Worm (Caenorhabditis elegans): ENCODE results near the gene spp-10.

Gene spp-10

DNA sequence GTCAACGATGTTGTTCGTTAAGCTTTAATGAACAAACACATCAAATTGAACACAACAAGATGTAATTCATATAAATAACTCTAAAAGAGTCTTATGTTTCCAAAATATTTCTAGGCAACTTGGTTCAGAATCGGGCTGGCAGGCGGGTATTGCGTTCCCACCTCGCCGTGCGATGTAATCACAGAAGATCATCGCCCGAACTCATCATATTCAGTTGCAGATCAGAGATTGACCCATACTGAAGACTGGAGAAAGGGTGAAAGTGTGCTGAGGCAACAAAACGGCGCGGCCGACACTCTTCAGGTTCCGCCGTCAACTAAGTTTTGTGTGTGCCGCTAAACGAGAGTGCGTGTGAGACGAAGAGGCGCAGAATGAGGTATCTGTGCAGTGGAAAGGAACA is 48.5 kb upstream of the spp-10 start (continued):
- TF ChIP-seq mdl-1 (tag; optimal IDR thresholded peaks at IDR 0.05) (peak; percentile 11 to 25), madf-5 (GFP tag; IDR thresholded peaks at IDR 0.05) (0 out of 4 replicates have a peak, but pooled peaks of 1 of the 2 experiments have one; percentile 31), nhr-111 (GFP tag; optimal IDR thresholded peaks at IDR 0.05) (no peak), cey-2 (tag; optimal IDR thresholded peaks at IDR 0.05; ENCODE audit: borderline replicate concordance, insufficient read depth) (no peak), F49E8.2 (tag; optimal IDR thresholded peaks at IDR 0.05; ENCODE audit: borderline replicate concordance) (peak; percentile 96), unc-39 (tag; optimal IDR thresholded peaks at IDR 0.05) (no peak)

DNA sequence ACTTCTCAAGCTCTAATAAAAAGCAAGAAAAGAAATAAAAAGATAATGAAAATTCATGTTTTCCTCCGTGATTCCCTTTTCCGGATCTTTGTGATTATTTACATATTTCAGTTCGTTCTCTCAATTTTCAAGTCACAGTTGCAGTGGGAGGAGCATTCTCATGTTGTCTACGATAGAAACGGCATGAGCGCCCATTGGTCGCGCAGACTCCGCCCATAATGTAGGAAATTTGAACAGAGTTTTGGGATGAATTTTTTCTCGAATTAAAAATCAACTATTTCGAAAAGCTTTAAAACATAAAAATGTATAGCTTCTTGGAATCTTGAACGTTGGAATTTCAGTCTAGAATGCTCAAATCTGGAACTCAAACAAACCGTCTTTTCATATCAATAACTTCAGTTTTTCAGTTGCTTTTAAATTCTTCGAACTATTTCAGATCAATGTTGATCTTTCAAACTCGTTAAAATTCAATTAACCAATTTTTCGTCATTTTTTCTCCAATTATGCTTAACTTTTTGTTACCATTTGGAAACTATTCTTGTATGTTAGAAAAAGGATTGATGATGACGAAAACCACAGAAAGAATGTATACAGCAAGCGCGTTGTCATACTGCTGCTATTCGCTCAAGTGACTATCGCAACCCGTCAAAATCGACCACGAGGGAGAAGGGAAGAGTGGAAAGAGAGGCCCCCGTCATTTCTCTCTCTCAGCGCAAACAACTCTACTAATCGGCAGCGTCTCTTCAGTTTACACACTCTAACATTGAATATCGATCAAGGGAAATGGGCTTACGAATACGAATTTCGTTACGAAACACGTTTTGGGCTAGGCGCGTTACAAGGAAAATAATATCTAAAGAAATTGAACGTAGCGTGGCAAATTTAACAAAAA is 45.2 kb upstream of the spp-10 start:
- TF ChIP-seq ZK337.2 (GFP tag; IDR thresholded peaks at IDR 0.05): no peak
- no peak for TF ChIP-seq ztf-11 (tag; optimal IDR thresholded peaks at IDR 0.05)
- peak; percentile 29; the same call in 1 of the 2 replicates for TF ChIP-seq madf-9 (GFP tag; conservative IDR thresholded peaks at IDR 0.05)
- TF ChIP-seq lin-29 (GFP tag; IDR thresholded peaks at IDR 0.05): no peak
- peak; percentile 65 for TF ChIP-seq php-3 (GFP tag; IDR thresholded peaks at IDR 0.05)
- TF ChIP-seq madf-5 (GFP tag; IDR thresholded peaks at IDR 0.05): 0 out of 4 replicates have a peak, but pooled peaks of 1 of the 2 experiments have one; percentile 18
- peak; percentile 24 for TF ChIP-seq nhr-102 (tag; optimal IDR thresholded peaks at IDR 0.05)
- TF ChIP-seq F26F4.8 (GFP tag; conservative IDR thresholded peaks at IDR 0.05): no peak
- peak; percentile 81 for TF ChIP-seq ceh-28 (tag; optimal IDR thresholded peaks at IDR 0.05)
- TF ChIP-seq lin-38 (GFP tag; IDR thresholded peaks at IDR 0.05): peak; percentile 53
- peak; percentile 49 for TF ChIP-seq duxl-1 (tag; optimal IDR thresholded peaks at IDR 0.05; ENCODE audit: poor library complexity)
- TF ChIP-seq spr-3 (GFP tag; optimal IDR thresholded peaks at IDR 0.05): peak; percentile 42
- no peak for TF ChIP-seq nhr-48 (tag; optimal IDR thresholded peaks at IDR 0.05)
- TF ChIP-seq lin-15B (tag; optimal IDR thresholded peaks at IDR 0.05): peak; percentile 2
- peak; percentile 61 for TF ChIP-seq dve-1 (tag; optimal IDR thresholded peaks at IDR 0.05; ENCODE audit: insufficient read depth)
- TF ChIP-seq snpc-4 (tag; optimal IDR thresholded peaks at IDR 0.05): peak; percentile 45
- TF ChIP-seq mdl-1 (tag; optimal IDR thresholded peaks at IDR 0.05): peak; percentile 61 to 91
- peak; percentile 71; the same call in 1 of the 2 replicates for TF ChIP-seq D1046.2 (GFP tag; IDR thresholded peaks at IDR 0.05)
- peak; percentile 83 for TF ChIP-seq mes-2 (tag; optimal IDR thresholded peaks at IDR 0.05; ENCODE audit: poor library complexity, severe bottlenecking)
- TF ChIP-seq pqm-1 (tag; optimal IDR thresholded peaks at IDR 0.05): no peak
- TF ChIP-seq dmd-8 (GFP tag; IDR thresholded peaks at IDR 0.05): peak; percentile 73
- no peak for TF ChIP-seq ceh-32 (tag; optimal IDR thresholded peaks at IDR 0.05; ENCODE audit: poor library complexity)
- peak; percentile 58 for TF ChIP-seq mep-1 (tag; optimal IDR thresholded peaks at IDR 0.05)
- peak in 1 of 2 experiments; percentile 93 for TF ChIP-seq unc-62 (GFP tag; optimal IDR thresholded peaks at IDR 0.05 in 1 of 2)
- peak; percentile 15 for TF ChIP-seq unc-62 (tag; optimal IDR thresholded peaks at IDR 0.05)
- TF ChIP-seq T20F7.1 (GFP tag; optimal IDR thresholded peaks at IDR 0.05): peak; percentile 45
- peak; percentile 60 for TF ChIP-seq pha-4 (GFP tag; IDR thresholded peaks at IDR 0.05)
- TF ChIP-seq pha-4 (tag; optimal IDR thresholded peaks at IDR 0.05): peak; percentile 10
- TF ChIP-seq fos-1 (tag; optimal IDR thresholded peaks at IDR 0.05): no peak
- TF ChIP-seq ZK546.5 (tag; optimal IDR thresholded peaks at IDR 0.05): no peak
- peak in 1 of 2 experiments; percentile 29 for TF ChIP-seq hif-1 (tag; optimal IDR thresholded peaks at IDR 0.05)
- peak; percentile 49 for TF ChIP-seq spr-1 (tag; optimal IDR thresholded peaks at IDR 0.05)
- peak; percentile 79 for TF ChIP-seq hlh-11 (tag; optimal IDR thresholded peaks at IDR 0.05)
- TF ChIP-seq zip-11 (GFP tag; IDR thresholded peaks at IDR 0.05): 0 out of 2 replicates have a peak, but pooled peaks have one; percentile 15
- peak; percentile 78; the same call in 1 of the 2 replicates for TF ChIP-seq saeg-2 (GFP tag; IDR thresholded peaks at IDR 0.05)
- TF ChIP-seq zag-1 (tag; optimal IDR thresholded peaks at IDR 0.05): no peak
- TF ChIP-seq F49E8.2 (tag; optimal IDR thresholded peaks at IDR 0.05; ENCODE audit: borderline replicate concordance): no peak
- TF ChIP-seq arid-1 (GFP tag; conservative IDR thresholded peaks at IDR 0.05): peak; percentile 82
- TF ChIP-seq lim-7 (GFP tag; IDR thresholded peaks at IDR 0.05): no peak; the same call in 1 of the 2 replicates
- no peak for TF ChIP-seq unc-39 (tag; optimal IDR thresholded peaks at IDR 0.05)
- TF ChIP-seq daf-19 (GFP tag; conservative IDR thresholded peaks at IDR 0.05): no peak
- TF ChIP-seq daf-16 (GFP tag; optimal IDR thresholded peaks at IDR 0.05): peak in 1 of 2 experiments; percentile 53
- peak; percentile 73 for TF ChIP-seq daf-16 (tag; optimal IDR thresholded peaks at IDR 0.05)
